Worm (Caenorhabditis elegans): ENCODE measurements around the gene Y40C5A.4.

DNA sequence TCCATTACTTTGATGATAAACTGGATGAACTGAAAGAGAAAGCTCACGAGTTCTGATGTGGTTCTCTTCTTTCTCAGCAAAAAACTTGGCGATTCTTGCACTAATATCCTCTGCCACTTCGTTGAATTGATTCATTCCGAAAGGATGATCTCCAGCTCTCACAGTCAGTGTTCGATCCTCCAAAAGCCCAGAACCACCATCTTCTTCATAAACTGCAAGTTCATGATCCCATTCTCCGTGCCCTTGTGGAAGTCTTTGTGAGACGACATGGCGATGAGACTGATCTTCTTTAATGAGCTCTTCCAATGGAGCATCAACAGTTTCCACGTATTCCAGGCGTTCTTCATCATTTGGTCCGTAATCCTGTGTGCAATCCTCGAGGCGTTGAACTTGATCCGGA lies 40.0 kb downstream of the Y40C5A.4 start:
- TF ChIP-seq dao-5 (tag; optimal IDR thresholded peaks at IDR 0.05) (no peak), him-1 (tag; optimal IDR thresholded peaks at IDR 0.05) (no peak)

All from whole organism, L4/young adult.